Fruit fly (Drosophila melanogaster): Measurements from ENCODE around the gene dyl.

DNA sequence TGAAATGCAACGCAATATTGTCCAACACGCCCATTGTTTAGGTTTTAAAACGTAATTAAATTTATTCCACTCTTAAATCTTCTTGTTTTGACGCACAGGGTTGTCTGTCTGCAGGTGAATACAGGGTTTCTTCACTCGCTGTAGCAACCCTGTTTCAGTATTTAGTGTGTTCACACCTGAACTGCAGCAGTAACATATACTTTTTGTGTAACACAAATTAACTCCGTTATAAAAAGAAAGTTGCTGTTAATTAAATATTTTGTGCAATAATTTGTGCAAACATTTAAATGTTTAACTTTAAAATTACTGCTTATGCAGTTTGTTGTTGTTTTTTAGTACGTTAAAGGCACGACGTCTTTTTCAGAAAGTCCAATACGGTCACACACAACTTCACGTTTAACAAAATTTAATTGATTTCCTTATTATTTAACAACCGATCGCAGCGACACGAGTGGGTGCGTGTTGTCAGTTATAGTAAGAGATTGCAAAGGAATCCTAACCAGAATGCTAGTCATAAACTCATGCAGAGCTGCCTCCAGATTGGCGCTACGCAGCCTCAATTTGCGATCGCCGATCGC lies 15.3 kb downstream of the dyl start, which contains the start of the genes CG15012 and Fdx2:
- TF ChIP-seq Dll (optimal IDR thresholded peaks at IDR 0.05) (no peak), psq (optimal IDR thresholded peaks at IDR 0.05) (no peak), CG8478 (optimal IDR thresholded peaks at IDR 0.05) (no peak), EcR (GFP tag; optimal IDR thresholded peaks at IDR 0.05) (no peak)

Data from whole organism.